Worm (Caenorhabditis elegans) whole organism, late embryonic: ENCODE data around the gene coq-8.

Source experiments
- C08G9.2 ChIP-seq: sonication (generic microtip); optimal IDR thresholded peaks from 2 replicates; lab custom pipeline; 2016; ENCODE audit warnings: mild to moderate bottlenecking, missing genetic modification characterization, moderate library complexity, missing compliant biosample characterization
- K09A11.1 ChIP-seq: sonication (generic microtip); optimal IDR thresholded peaks from 2 replicates; lab custom pipeline; 2017; ENCODE audit warnings: antibody characterized with exemption, mild to moderate bottlenecking, missing genetic modification characterization, missing compliant biosample characterization; ENCODE audit not compliant: insufficient read depth
- Y22D7AL.16 ChIP-seq: sonication (generic microtip); optimal IDR thresholded peaks from 2 replicates; lab custom pipeline; 2016; ENCODE audit warnings: missing genetic modification characterization, missing compliant biosample characterization
- ahr-1 ChIP-seq: sonication (generic microtip); optimal IDR thresholded peaks from 2 replicates; lab custom pipeline; 2016; ENCODE audit warnings: missing genetic modification characterization, missing compliant biosample characterization
- ceh-19 ChIP-seq: fragments of 200-800 bp; sonication (Bioruptor generic); optimal IDR thresholded peaks from 2 replicates; lab custom pipeline; 2018; ENCODE audit warnings: mild to moderate bottlenecking, missing genetic modification characterization, missing compliant biosample characterization
- ceh-22 ChIP-seq: sonication (generic microtip); optimal IDR thresholded peaks from 2 replicates; lab custom pipeline; 2017; ENCODE audit warnings: missing biosample characterization, missing genetic modification characterization
- ceh-30 ChIP-seq: fragments of 150-350 bp; optimal IDR thresholded peaks from 2 replicates; lab custom pipeline; 2014; ENCODE audit warnings: missing biosample characterization, missing genetic modification characterization
- ceh-34 ChIP-seq: sonication (generic microtip); optimal IDR thresholded peaks from 2 replicates; lab custom pipeline; 2016; ENCODE audit warnings: mild to moderate bottlenecking, missing genetic modification characterization, missing compliant biosample characterization
- ceh-48 ChIP-seq: sonication (generic microtip); optimal IDR thresholded peaks from 2 replicates; lab custom pipeline; 2016; ENCODE audit warnings: missing genetic modification characterization, inconsistent platforms, missing compliant biosample characterization
- ceh-9 ChIP-seq: sonication (generic microtip); optimal IDR thresholded peaks from 2 replicates; lab custom pipeline; 2016; ENCODE audit warnings: mild to moderate bottlenecking, missing genetic modification characterization, inconsistent platforms, missing compliant biosample characterization
- dmd-4 ChIP-seq: sonication (generic microtip); optimal IDR thresholded peaks from 2 replicates; lab custom pipeline; 2016; ENCODE audit warnings: borderline replicate concordance, missing genetic modification characterization, missing compliant biosample characterization
- elt-2 ChIP-seq: sonication (generic microtip); optimal IDR thresholded peaks from 2 replicates; lab custom pipeline; 2016; ENCODE audit warnings: missing genetic modification reagents, missing genetic modification characterization, missing compliant biosample characterization
- ets-4 ChIP-seq: sonication (generic microtip); optimal IDR thresholded peaks from 2 replicates; lab custom pipeline; 2016; ENCODE audit warnings: missing genetic modification characterization, missing compliant biosample characterization
- eyg-1 ChIP-seq: sonication (generic microtip); optimal IDR thresholded peaks from 2 replicates; lab custom pipeline; 2016; ENCODE audit warnings: missing genotype, missing genetic modification characterization, missing compliant biosample characterization
- fkh-10 ChIP-seq: fragments of 150-350 bp; optimal IDR thresholded peaks from 2 replicates; lab custom pipeline; 2014; ENCODE audit warnings: missing biosample characterization, missing genetic modification reagents, missing genetic modification characterization
- fkh-6 ChIP-seq: sonication (generic microtip); optimal IDR thresholded peaks from 2 replicates; lab custom pipeline; 2016; ENCODE audit warnings: missing genetic modification characterization, missing compliant biosample characterization
- hlh-13 ChIP-seq: fragments of 200-800 bp; sonication (Bioruptor generic); optimal IDR thresholded peaks from 2 replicates; lab custom pipeline; 2018; ENCODE audit warnings: mild to moderate bottlenecking, missing genetic modification characterization, missing compliant biosample characterization
- hlh-15 ChIP-seq: sonication (generic microtip); optimal IDR thresholded peaks from 2 replicates; lab custom pipeline; 2016; ENCODE audit warnings: missing genetic modification characterization, missing compliant biosample characterization
- hlh-30 ChIP-seq: sonication (generic microtip); optimal IDR thresholded peaks from 2 replicates; lab custom pipeline; 2017; ENCODE audit warnings: antibody characterized with exemption, missing genetic modification characterization, missing compliant biosample characterization; ENCODE audit not compliant: insufficient read depth
- lim-6 ChIP-seq: sonication (generic microtip); optimal IDR thresholded peaks from 2 replicates; lab custom pipeline; 2016; ENCODE audit warnings: missing genetic modification characterization, missing compliant biosample characterization
- lin-11 ChIP-seq: fragments of 200-800 bp; sonication (Bioruptor generic); optimal IDR thresholded peaks from 2 replicates; lab custom pipeline; 2018; ENCODE audit warnings: mild to moderate bottlenecking, missing genetic modification characterization, missing compliant biosample characterization
- madf-2 ChIP-seq: sonication (generic microtip); optimal IDR thresholded peaks from 2 replicates; lab custom pipeline; 2017; ENCODE audit warnings: missing genetic modification characterization, missing compliant biosample characterization
- nfya-1 ChIP-seq: sonication (generic microtip); optimal IDR thresholded peaks from 2 replicates; lab custom pipeline; 2017; ENCODE audit warnings: missing genetic modification characterization, mild to moderate bottlenecking, missing compliant biosample characterization, antibody characterized with exemption, moderate library complexity
- odd-2 ChIP-seq: sonication (generic microtip); optimal IDR thresholded peaks from 2 replicates; lab custom pipeline; 2017; ENCODE audit warnings: antibody characterized with exemption, mild to moderate bottlenecking, missing genetic modification characterization, missing compliant biosample characterization
- pat-9 ChIP-seq: fragments of 200-800 bp; sonication (Bioruptor generic); optimal IDR thresholded peaks from 2 replicates; lab custom pipeline; 2018; ENCODE audit warnings: mild to moderate bottlenecking, missing genetic modification characterization, moderate library complexity, missing compliant biosample characterization
- pha-2 ChIP-seq: sonication (generic microtip); optimal IDR thresholded peaks from 2 replicates; lab custom pipeline; 2017; ENCODE audit warnings: mild to moderate bottlenecking, missing genetic modification characterization, missing compliant biosample characterization
- pha-4 ChIP-seq: fragments of 150-350 bp; optimal IDR thresholded peaks from 2 replicates; lab custom pipeline; 2018; ENCODE audit warnings: missing biosample characterization, missing genetic modification reagents, missing genetic modification characterization
- sdc-2 ChIP-seq: sonication (generic microtip); optimal IDR thresholded peaks from 2 replicates; lab custom pipeline; 2016; ENCODE audit warnings: missing genotype, missing genetic modification characterization, missing compliant biosample characterization
- sox-2 ChIP-seq: fragments of 200-800 bp; sonication (Bioruptor generic); IDR thresholded peaks from 2 replicates; pipeline ENCODE4 v1.3.6; 2022; ENCODE audit warnings: missing genetic modification reagents, missing genetic modification characterization, missing compliant biosample characterization
- sox-4 ChIP-seq: sonication (generic microtip); optimal IDR thresholded peaks from 2 replicates; lab custom pipeline; 2017; ENCODE audit warnings: mild to moderate bottlenecking, missing genetic modification characterization, inconsistent platforms, missing compliant biosample characterization
- tbx-2 ChIP-seq: sonication (generic microtip); optimal IDR thresholded peaks from 2 replicates; lab custom pipeline; 2016; ENCODE audit warnings: missing genetic modification characterization, missing compliant biosample characterization
- unc-3 ChIP-seq, 2 experiments: fragments of 200-800 bp in 1 of 2; sonication (Bioruptor generic) in 1 of 2; sonication (generic microtip) in 1 of 2; conservative IDR thresholded peaks in 1 of 2; optimal IDR thresholded peaks in 1 of 2; 2 replicates each; pipeline versions ENCODE4 v1.3.6 to Lab custom; 2016 to 2022; ENCODE audit warnings: missing compliant biosample characterization in 2 of 2, missing genetic modification characterization in 2 of 2, missing genetic modification reagents in 1 of 2
- unc-42 ChIP-seq: sonication (generic microtip); optimal IDR thresholded peaks from 2 replicates; lab custom pipeline; 2016; ENCODE audit warnings: missing genotype, missing genetic modification characterization, missing compliant biosample characterization
- unc-55 ChIP-seq: sonication (generic microtip); optimal IDR thresholded peaks from 2 replicates; lab custom pipeline; 2017; ENCODE audit warnings: missing biosample characterization, missing genetic modification reagents, missing genetic modification characterization
- unc-86 ChIP-seq: sonication (generic microtip); optimal IDR thresholded peaks from 2 replicates; lab custom pipeline; 2016; ENCODE audit warnings: missing genetic modification characterization, missing compliant biosample characterization

coq-8 gene

ce11 chrIII:4842173-4842572 lies 21.1 kb upstream of the coq-8 start, which contains the start of gene clec-156:
Gene clec-156 (minus strand): TSS chrIII:4842273.
- TF ChIP-seq hlh-30 (tag; lab: Kevin White, UChicago) = no peak
- TF ChIP-seq ceh-30 (tag; lab: Kevin White, UChicago) = no peak

ce11 chrIII:4844327-4844726 lies 18.9 kb upstream of the coq-8 start, which contains the start of the genes clec-157 and fkh-5:
Gene clec-157 (minus strand): TSS chrIII:4844427.
Gene fkh-5 (plus strand): TSS chrIII:4844662.
- TF ChIP-seq ceh-30 (tag; lab: Kevin White, UChicago) (no peak), elt-2 (no peak), odd-2 (tag; lab: Kevin White, UChicago) (no peak), unc-42 (tag; lab: Kevin White, UChicago) (no peak), hlh-30 (tag; lab: Kevin White, UChicago) (no peak)

- no peak for TF ChIP-seq ceh-22 (tag; lab: Kevin White, UChicago)
- TF ChIP-seq hlh-30 (tag; lab: Kevin White, UChicago) = peak; percentile 81
Observed at ce11 chrIII:4849739-4850138, 13.5 kb upstream of the coq-8 start, which contains the start of gene nonu-1. Gene nonu-1 (minus strand): TSS chrIII:4849907.

- TF ChIP-seq ahr-1 (tag; lab: Kevin White, UChicago) (no peak), unc-3 (GFP tag; conservative IDR thresholded peaks at IDR 0.05; lab: Robert Waterston, UW) (no peak), unc-3 (tag; optimal IDR thresholded peaks at IDR 0.05; lab: Kevin White, UChicago) (no peak), Y22D7AL.16 (tag; lab: Kevin White, UChicago) (no peak), sox-4 (no peak), fkh-6 (tag; lab: Kevin White, UChicago) (no peak), ets-4 (tag; lab: Kevin White, UChicago) (no peak), unc-55 (GFP tag; lab: Kevin White, UChicago) (no peak), dmd-4 (tag; lab: Kevin White, UChicago) (no peak), eyg-1 (tag; lab: Kevin White, UChicago) (no peak), hlh-15 (tag; lab: Kevin White, UChicago) (no peak), ceh-19 (GFP tag; lab: Kevin White, UChicago) (no peak), tbx-2 (tag; lab: Kevin White, UChicago) (no peak), unc-86 (no peak), sox-2 (GFP tag; lab: Robert Waterston, UW) (no peak), sdc-2 (tag; lab: Kevin White, UChicago) (no peak), ceh-48 (tag; lab: Kevin White, UChicago) (no peak), K09A11.1 (no peak), nfya-1 (tag; lab: Kevin White, UChicago) (no peak), pha-4 (tag; lab: Kevin White, UChicago) (no peak)
Observed at ce11 chrIII:4850139-4850538, 13.1 kb upstream of the coq-8 start, which contains the start of gene F26A1.1. Gene F26A1.1 (plus strand): TSS chrIII:4850507.

- no peak for TF ChIP-seq lin-11 (tag; lab: Kevin White, UChicago)
- no peak for TF ChIP-seq lim-6
- no peak for TF ChIP-seq hlh-13 (GFP tag; lab: Kevin White, UChicago)
- TF ChIP-seq ceh-34 (tag; lab: Kevin White, UChicago) = no peak
- no peak for TF ChIP-seq pha-2 (tag; lab: Kevin White, UChicago)
- TF ChIP-seq fkh-10 (GFP tag; lab: Kevin White, UChicago) = no peak
- TF ChIP-seq ceh-9 (tag; lab: Kevin White, UChicago) = no peak
- no peak for TF ChIP-seq madf-2 (tag; lab: Kevin White, UChicago)
- TF ChIP-seq C08G9.2 (tag; lab: Kevin White, UChicago) = no peak
- TF ChIP-seq pat-9 (tag; lab: Kevin White, UChicago) = no peak
Observed at ce11 chrIII:4852025-4852424, 11.2 kb upstream of the coq-8 start, which contains the start of gene ced-4. Gene ced-4 (plus strand): TSS chrIII:4852325.
